Fruit fly (Drosophila melanogaster) whole organism, prepupa: Measurements from ENCODE around the gene brwl.

Source experiments
- CG15336 ChIP-seq: fragments of 200-800 bp; sonication (Bioruptor generic); IDR thresholded peaks from 2 replicates; pipeline ENCODE4 v1.3.6; 2022; ENCODE audit warnings: missing biosample characterization, missing genetic modification characterization
- CG8319 ChIP-seq: fragments of 200-800 bp; sonication (Bioruptor generic); optimal IDR thresholded peaks from 3 replicates; lab custom pipeline; 2016; ENCODE audit warnings: missing biosample characterization, missing genetic modification characterization
- CG8632 ChIP-seq: fragments of 200-800 bp; sonication (Bioruptor generic); optimal IDR thresholded peaks from 3 replicates; lab custom pipeline; 2016; ENCODE audit warnings: missing biosample characterization, missing genetic modification characterization
- Gug ChIP-seq: fragments of 200-800 bp; sonication (Bioruptor generic); IDR thresholded peaks from 2 replicates; pipeline ENCODE4 v1.3.6; 2022; ENCODE audit warnings: missing biosample characterization, missing genetic modification characterization
- Lpt ChIP-seq: fragments of 200-800 bp; sonication (Bioruptor generic); optimal IDR thresholded peaks from 3 replicates; lab custom pipeline; 2016; ENCODE audit warnings: missing biosample characterization, missing genetic modification characterization

DNA sequence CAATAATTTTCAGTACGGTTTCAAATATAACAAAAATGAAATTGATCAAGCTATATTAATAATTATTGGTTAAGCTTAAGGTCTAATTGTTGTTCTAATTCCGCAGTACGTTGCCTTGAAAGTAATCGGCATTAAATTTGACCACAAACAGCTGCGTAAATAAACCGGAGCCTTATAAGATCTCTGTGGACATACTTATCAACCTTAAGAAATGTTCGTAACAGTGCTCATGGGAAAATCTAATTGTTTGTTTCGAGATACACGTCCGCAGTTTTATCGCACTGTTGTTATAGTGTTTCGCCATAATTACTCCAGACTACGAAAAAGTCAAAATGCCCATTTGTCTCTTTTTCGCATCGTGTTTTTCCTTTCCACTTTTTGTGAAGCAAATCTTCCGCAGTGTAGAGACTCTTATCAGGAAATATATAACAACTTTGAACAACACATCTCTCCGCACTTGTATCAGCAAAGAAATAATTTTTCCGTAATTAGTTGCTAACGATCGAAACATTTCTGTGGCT is 38.8 kb upstream of the brwl start:
- no peak for TF ChIP-seq CG15336 (GFP tag; lab: Robert Waterston, UW)
- TF ChIP-seq Gug (GFP tag; lab: Robert Waterston, UW) = no peak
- no peak for TF ChIP-seq Lpt (GFP tag; lab: Kevin White, UChicago)
- no peak for TF ChIP-seq CG8632 (GFP tag; lab: Kevin White, UChicago)
- no peak for TF ChIP-seq CG8319 (GFP tag; lab: Kevin White, UChicago)
